Worm (Caenorhabditis elegans) whole organism, midembryonic: Measurements from ENCODE around the gene clec-219.
"Not testable (repeated sequence)": the region's sequence is repeated elsewhere in the genome, so short reads cannot be mapped to it uniquely, and the experiment has no call there.

ENCODE experiments used
- T22C8.4 ChIP-seq: fragments of 200-800 bp; sonication (Bioruptor generic); IDR thresholded peaks from 2 replicates; pipeline ENCODE4 v1.3.6; 2022; ENCODE audit warnings: missing genetic modification characterization, missing compliant biosample characterization
- cog-1 ChIP-seq: sonication (generic microtip); optimal IDR thresholded peaks from 2 replicates; lab custom pipeline; 2016; ENCODE audit warnings: missing genetic modification characterization, missing compliant biosample characterization
- flt-1 ChIP-seq: fragments of 200-800 bp; sonication (Bioruptor generic); IDR thresholded peaks from 2 replicates; pipeline ENCODE4 v1.3.6; 2022; ENCODE audit warnings: missing genetic modification characterization, missing compliant biosample characterization
- klf-2 ChIP-seq: fragments of 200-800 bp; sonication (Bioruptor generic); conservative IDR thresholded peaks from 2 replicates; pipeline ENCODE4 v1.3.6; 2022; ENCODE audit warnings: missing genetic modification reagents, missing genetic modification characterization, missing compliant biosample characterization
- med-1 ChIP-seq: sonication (generic microtip); optimal IDR thresholded peaks from 2 replicates; lab custom pipeline; 2017; ENCODE audit warnings: missing genetic modification characterization, mild to moderate bottlenecking, missing compliant biosample characterization, antibody characterized with exemption, missing genetic modification reagents; ENCODE audit not compliant: insufficient read depth
- ref-1 ChIP-seq: fragments of 200-800 bp; sonication (Bioruptor generic); conservative IDR thresholded peaks from 2 replicates; pipeline ENCODE4 v1.3.6; 2022; ENCODE audit warnings: missing genetic modification reagents, missing genetic modification characterization, missing compliant biosample characterization
- tab-1 ChIP-seq: fragments of 200-800 bp; sonication (Bioruptor generic); IDR thresholded peaks from 2 replicates; pipeline ENCODE4 v1.3.6; 2022; ENCODE audit warnings: missing genetic modification characterization, missing compliant biosample characterization
- ztf-23 ChIP-seq: fragments of 200-800 bp; sonication (Bioruptor generic); IDR thresholded peaks from 2 replicates; pipeline ENCODE4 v1.3.6; 2022; ENCODE audit warnings: missing genetic modification reagents, missing genetic modification characterization, missing compliant biosample characterization
- ztf-29 ChIP-seq: fragments of 200-800 bp; sonication (Bioruptor generic); IDR thresholded peaks from 2 replicates; pipeline ENCODE4 v1.3.6; 2022; ENCODE audit warnings: missing genetic modification reagents, missing genetic modification characterization, missing compliant biosample characterization

Gene clec-219

DNA sequence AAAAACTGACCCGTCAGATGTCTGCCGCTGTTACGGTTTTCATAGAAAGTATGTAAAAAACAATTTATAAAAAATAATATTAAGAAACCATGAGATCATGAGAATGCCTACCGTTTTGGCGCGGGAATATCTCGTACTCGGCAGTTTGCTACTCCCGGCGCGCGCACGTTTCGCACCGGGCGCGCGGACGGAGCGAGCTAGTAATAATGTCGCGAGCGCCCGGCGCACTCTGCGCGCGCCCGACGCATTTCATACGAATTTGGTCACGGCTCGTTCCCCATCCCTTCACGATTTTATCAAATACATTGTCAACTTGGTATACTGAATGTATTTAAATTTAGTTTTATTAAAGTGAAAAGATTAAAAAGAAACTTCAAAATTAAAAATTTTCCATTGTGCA is 7.7 kb downstream of the clec-219 start:
- TF ChIP-seq klf-2 (GFP tag; lab: Robert Waterston, UW) (no peak), ztf-23 (GFP tag; lab: Robert Waterston, UW) (no peak), med-1 (no peak), cog-1 (tag; lab: Kevin White, UChicago) (no peak), flt-1 (GFP tag; lab: Robert Waterston, UW) (no peak), tab-1 (GFP tag; lab: Robert Waterston, UW) (no peak), T22C8.4 (GFP tag; lab: Robert Waterston, UW) (no peak), ztf-29 (no peak), ref-1 (GFP tag; lab: Robert Waterston, UW) (no peak)

DNA sequence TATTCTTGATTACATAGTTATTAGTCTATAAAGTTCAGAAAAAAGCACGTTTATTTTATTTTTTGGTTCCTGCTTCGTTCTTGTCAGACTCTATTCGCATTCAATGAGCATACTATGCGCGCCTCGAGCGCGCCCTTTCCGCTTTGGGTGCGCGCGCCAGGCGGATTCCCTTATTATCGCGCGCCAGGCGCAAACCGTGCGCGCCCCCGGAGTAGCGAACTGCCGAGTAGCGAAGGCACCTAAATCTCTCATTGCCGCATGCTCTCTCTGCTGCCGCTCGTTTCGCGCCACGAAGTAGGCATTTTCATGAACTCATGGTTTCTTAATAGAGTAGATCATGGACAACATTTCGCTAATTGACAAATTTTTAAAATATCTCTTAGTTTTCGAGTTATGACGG is 8.8 kb downstream of the clec-219 start:
- no peak for TF ChIP-seq flt-1 (GFP tag; lab: Robert Waterston, UW)

DNA sequence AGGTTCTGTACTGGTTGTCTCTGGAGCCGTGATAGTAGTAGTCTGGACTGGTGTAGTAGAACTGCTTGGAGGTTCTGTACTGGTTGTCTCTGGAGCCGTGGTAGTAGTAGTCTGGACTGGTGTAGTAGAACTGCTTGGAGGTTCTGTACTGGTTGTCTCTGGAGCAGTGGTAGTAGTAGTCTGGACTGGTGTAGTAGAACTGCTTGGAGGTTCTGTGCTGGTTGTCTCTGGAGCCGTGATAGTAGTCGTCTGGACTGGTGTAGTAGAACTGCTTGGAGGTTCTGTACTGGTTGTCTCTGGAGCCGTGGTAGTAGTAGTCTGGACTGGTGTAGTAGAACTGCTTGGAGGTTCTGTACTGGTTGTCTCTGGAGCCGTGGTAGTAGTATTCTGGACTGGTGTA is 11.2 kb downstream of the clec-219 start:
- TF ChIP-seq ref-1 (GFP tag; lab: Robert Waterston, UW) (0 out of 2 replicates have a peak, but pooled peaks have one; percentile 30), flt-1 (GFP tag; lab: Robert Waterston, UW) (0 out of 2 replicates have a peak, but pooled peaks have one; percentile 57)

DNA sequence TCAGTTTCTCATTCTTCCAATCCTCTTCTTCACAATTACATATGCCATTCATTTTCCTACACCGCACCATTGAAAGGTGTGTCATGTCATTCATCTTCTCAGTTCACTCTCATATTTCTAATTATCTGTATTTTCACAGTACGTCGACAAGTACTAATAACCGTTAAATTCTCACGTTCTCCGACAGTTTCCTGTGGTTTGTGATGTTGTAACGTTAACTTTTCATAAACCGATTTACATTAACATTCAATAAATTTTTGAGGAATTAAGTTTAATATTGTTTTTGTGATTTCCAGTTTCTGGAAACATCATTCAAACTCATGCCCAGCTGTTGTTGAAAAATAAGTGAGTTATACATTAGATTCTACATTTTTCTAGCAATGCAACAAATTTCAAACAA is 16.1 kb downstream of the clec-219 start, which contains the start of gene tmd-2:
tmd-2 (plus strand) TSS at position 301 of the 400 bp plus-strand sequence.
- TF ChIP-seq med-1 (no peak), cog-1 (tag; lab: Kevin White, UChicago) (no peak), T22C8.4 (GFP tag; lab: Robert Waterston, UW) (no peak), ztf-29 (no peak), tab-1 (GFP tag; lab: Robert Waterston, UW) (no peak), flt-1 (GFP tag; lab: Robert Waterston, UW) (no peak), klf-2 (GFP tag; lab: Robert Waterston, UW) (no peak), ztf-23 (GFP tag; lab: Robert Waterston, UW) (no peak), ref-1 (GFP tag; lab: Robert Waterston, UW) (no peak)

DNA sequence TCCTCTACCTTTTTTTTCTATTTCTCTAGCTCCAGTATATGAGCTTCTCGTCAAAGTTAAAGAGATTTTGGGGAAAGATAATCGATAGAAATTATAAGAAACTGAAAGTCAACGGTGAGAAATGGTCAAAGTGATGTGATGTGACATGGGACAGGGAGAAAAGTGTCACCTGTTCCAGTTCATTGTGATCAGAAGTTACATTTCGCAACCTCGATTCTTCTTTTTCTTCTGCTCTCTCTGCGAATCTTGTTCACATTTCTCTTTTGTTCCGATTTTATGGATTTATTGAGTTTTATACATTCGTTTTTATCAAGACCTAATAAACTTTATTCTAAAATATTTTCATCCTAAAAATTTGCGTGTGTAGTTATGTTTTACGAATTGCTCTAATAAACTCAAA is 17.4 kb downstream of the clec-219 start:
- TF ChIP-seq flt-1 (GFP tag; lab: Robert Waterston, UW) (no peak), klf-2 (GFP tag; lab: Robert Waterston, UW) (no peak), ztf-29 (no peak), ref-1 (GFP tag; lab: Robert Waterston, UW) (no peak)

DNA sequence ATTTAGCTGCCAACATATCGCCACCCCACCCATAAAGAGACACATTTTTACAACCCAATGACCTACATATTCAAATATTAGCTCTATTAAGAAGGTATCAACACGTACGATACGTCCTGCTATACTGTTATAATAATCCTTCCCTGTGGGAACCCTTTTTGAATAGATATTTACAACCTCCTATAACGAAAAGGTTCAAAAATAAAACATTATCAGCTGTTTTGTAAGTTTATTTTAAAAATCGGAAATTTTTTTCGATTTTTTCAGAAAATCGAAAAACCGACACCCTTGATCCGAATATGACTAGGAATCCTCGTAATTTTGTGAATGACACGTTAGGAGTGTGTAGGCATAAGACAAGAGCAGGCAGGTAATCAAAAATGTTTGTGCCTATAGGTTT is 22.7 kb downstream of the clec-219 start, which contains the start of gene C08D8.7:
C08D8.7 (plus strand) TSS at position 301 of the 400 bp plus-strand sequence.
- not testable (repeated sequence) for TF ChIP-seq T22C8.4, klf-2, ztf-23 (GFP tag; lab: Robert Waterston, UW)

DNA sequence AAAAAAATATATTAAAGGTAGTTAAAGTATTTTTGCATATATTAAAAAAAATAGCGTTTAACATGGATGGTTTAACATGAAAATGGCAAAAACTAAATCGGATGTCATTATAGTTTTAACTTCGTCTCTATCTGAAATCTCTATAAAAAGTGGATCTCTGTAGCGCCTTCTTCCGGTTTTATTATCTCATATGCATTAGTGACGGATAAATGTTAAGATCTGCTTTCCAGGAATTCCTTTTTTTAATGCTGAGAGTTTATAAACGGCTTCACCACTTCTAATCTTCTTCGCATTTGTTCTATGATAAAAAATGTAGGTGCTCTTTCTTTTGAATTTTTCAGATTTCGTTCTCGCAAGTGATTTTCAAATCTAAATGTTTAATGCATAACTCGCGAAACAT is 24.2 kb downstream of the clec-219 start:
- no peak for TF ChIP-seq ztf-29
- no peak for TF ChIP-seq tab-1 (GFP tag; lab: Robert Waterston, UW)
- no peak for TF ChIP-seq ref-1 (GFP tag; lab: Robert Waterston, UW)
- TF ChIP-seq T22C8.4 (GFP tag; lab: Robert Waterston, UW) = no peak
- no peak for TF ChIP-seq med-1
- TF ChIP-seq cog-1 (tag; lab: Kevin White, UChicago) = no peak
- TF ChIP-seq flt-1 (GFP tag; lab: Robert Waterston, UW) = no peak
- TF ChIP-seq ztf-23 (GFP tag; lab: Robert Waterston, UW) = no peak
- TF ChIP-seq klf-2 (GFP tag; lab: Robert Waterston, UW) = no peak

DNA sequence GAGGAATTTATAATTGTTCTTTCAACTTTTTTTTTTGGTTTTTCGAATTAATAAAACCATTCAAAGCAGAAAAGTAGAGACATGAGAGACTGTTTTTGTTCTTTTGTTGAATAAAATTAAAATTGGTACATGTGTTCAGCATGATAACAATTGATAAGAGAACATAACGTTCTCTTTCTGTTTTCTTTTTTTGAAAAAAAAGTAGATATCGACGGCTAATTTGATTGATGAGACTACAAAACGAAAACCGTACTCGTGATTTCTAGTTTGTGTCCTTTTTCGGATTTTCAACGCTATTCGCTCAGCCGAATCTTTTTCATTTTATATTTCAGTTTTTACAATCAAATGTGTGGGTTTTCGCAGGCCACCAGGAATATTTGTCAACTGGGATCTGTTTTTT is 27.2 kb downstream of the clec-219 start, which contains the start of gene C08D8.1:
C08D8.1 (plus strand) TSS at position 324 of the 400 bp plus-strand sequence.
- TF ChIP-seq klf-2 (GFP tag; lab: Robert Waterston, UW) = no peak
- no peak for TF ChIP-seq cog-1 (tag; lab: Kevin White, UChicago)
- TF ChIP-seq ref-1 (GFP tag; lab: Robert Waterston, UW) = no peak
- no peak for TF ChIP-seq T22C8.4 (GFP tag; lab: Robert Waterston, UW)
- no peak for TF ChIP-seq tab-1 (GFP tag; lab: Robert Waterston, UW)
- no peak for TF ChIP-seq flt-1 (GFP tag; lab: Robert Waterston, UW)
- TF ChIP-seq med-1 = no peak
- no peak for TF ChIP-seq ztf-29
- TF ChIP-seq ztf-23 (GFP tag; lab: Robert Waterston, UW) = no peak

DNA sequence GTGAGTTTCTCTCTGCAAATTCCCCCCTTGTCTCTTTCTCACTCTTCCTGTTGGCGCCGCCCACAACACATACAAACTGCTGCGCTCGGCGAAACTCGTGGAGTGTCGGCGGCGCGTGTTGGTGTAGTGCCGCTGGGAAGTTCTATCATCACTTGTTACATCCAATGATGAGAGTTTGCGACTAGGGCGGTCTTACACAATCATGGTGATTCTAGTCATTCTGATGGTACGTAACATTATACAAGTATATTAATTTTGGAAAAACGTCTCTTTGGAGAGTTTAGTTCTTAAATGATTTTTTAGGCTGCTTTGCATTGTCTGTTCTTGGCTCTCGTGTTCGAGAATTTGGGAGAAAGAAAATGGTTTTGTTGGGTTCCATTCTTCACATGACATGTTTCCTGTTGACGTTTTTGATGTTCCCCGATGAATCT is 30.7 kb downstream of the clec-219 start:
- TF ChIP-seq ref-1 (GFP tag; lab: Robert Waterston, UW) (no peak), med-1 (no peak), flt-1 (GFP tag; lab: Robert Waterston, UW) (peak; percentile 48; the same call in 1 of the 2 replicates), ztf-29 (no peak), klf-2 (GFP tag; lab: Robert Waterston, UW) (no peak), tab-1 (GFP tag; lab: Robert Waterston, UW) (no peak), cog-1 (tag; lab: Kevin White, UChicago) (peak; percentile 72), T22C8.4 (GFP tag; lab: Robert Waterston, UW) (no peak), ztf-23 (GFP tag; lab: Robert Waterston, UW) (peak; percentile 65; the same call in 1 of the 2 replicates)

DNA sequence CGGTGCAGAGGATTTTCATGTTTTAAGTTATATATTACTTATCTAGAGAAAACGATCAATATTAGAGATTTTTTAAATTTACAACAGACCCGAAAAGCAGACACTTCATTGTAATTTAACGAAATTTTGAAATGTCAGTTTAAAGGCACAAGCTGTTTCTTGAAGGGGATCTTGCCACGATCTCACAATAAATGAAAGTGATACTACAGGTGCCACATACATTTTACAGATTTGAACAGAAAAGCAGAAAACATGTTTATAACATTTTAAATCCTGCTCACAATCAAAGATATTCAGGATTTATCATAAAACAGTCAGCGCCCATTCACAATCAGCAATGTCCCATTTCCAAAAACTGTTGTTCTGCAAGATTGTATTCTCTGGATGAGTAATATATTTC is 31.7 kb downstream of the clec-219 start:
- TF ChIP-seq ztf-23 (GFP tag; lab: Robert Waterston, UW) (no peak), med-1 (no peak), cog-1 (tag; lab: Kevin White, UChicago) (no peak), ref-1 (GFP tag; lab: Robert Waterston, UW) (no peak), klf-2 (GFP tag; lab: Robert Waterston, UW) (no peak), T22C8.4 (GFP tag; lab: Robert Waterston, UW) (no peak), tab-1 (GFP tag; lab: Robert Waterston, UW) (no peak), ztf-29 (no peak), flt-1 (GFP tag; lab: Robert Waterston, UW) (no peak)
